Worm (Caenorhabditis elegans): Measurements from ENCODE around the gene Y51H4A.936.
"Not testable (repeated sequence)": the region's sequence is repeated elsewhere in the genome, so short reads cannot be mapped to it uniquely, and the experiment has no call there.

Y51H4A.936 gene

DNA sequence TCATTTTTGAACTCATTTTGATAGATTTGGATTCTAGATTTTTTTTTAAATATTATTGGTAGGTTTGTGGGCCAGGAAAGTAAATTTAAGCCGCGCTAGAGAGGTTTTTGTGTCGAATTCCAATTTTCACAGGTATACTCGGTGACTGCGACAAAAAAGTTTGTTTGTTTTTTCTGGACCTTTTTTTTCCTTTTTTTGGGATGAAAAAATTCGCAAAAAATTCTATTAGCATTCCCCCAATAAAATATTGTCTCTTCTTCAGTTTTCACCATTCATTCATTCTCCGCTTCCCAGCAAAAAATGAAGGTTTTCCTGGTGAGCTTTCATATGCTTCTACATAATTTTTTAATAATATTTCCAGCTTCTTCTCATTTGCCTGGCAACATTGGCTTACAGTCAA lies at the start of gene Y51H4A.936:
Gene Y51H4A.936 (plus strand): TSS at position 301 of the 400 bp plus-strand sequence.
- no peak for TF ChIP-seq T22C8.4 (GFP tag; IDR thresholded peaks at IDR 0.05)
- TF ChIP-seq ztf-23 (GFP tag; IDR thresholded peaks at IDR 0.05): no peak
- no peak for TF ChIP-seq med-1 (GFP tag; optimal IDR thresholded peaks at IDR 0.05; ENCODE audit: insufficient read depth)
- no peak for TF ChIP-seq klf-2 (GFP tag; conservative IDR thresholded peaks at IDR 0.05)
- no peak for TF ChIP-seq ref-1 (GFP tag; conservative IDR thresholded peaks at IDR 0.05)
- TF ChIP-seq cog-1 (tag; optimal IDR thresholded peaks at IDR 0.05): no peak
- TF ChIP-seq ztf-29 (GFP tag; IDR thresholded peaks at IDR 0.05): no peak
- TF ChIP-seq flt-1 (GFP tag; IDR thresholded peaks at IDR 0.05): no peak
- TF ChIP-seq tab-1 (GFP tag; IDR thresholded peaks at IDR 0.05): no peak

- TF ChIP-seq ztf-29 (GFP tag; IDR thresholded peaks at IDR 0.05) (no peak), flt-1 (GFP tag; IDR thresholded peaks at IDR 0.05) (no peak), ztf-23 (GFP tag; IDR thresholded peaks at IDR 0.05) (no peak), T22C8.4 (GFP tag; IDR thresholded peaks at IDR 0.05) (no peak), klf-2 (GFP tag; conservative IDR thresholded peaks at IDR 0.05) (no peak), med-1 (GFP tag; optimal IDR thresholded peaks at IDR 0.05; ENCODE audit: insufficient read depth) (no peak), tab-1 (GFP tag; IDR thresholded peaks at IDR 0.05) (no peak), cog-1 (tag; optimal IDR thresholded peaks at IDR 0.05) (no peak), ref-1 (GFP tag; conservative IDR thresholded peaks at IDR 0.05) (no peak)
These were observed 27.6 kb upstream of the Y51H4A.936 start for ce11 chrIV:16601599-16601998.

- TF ChIP-seq cog-1 (tag; optimal IDR thresholded peaks at IDR 0.05): no peak
- no peak for TF ChIP-seq ztf-23 (GFP tag; IDR thresholded peaks at IDR 0.05)
These were observed 26.5 kb upstream of the Y51H4A.936 start, which contains the start of gene col-137 for ce11 chrIV:16602676-16603075. TSS of gene col-137 (minus strand) at chrIV:16602776.

DNA sequence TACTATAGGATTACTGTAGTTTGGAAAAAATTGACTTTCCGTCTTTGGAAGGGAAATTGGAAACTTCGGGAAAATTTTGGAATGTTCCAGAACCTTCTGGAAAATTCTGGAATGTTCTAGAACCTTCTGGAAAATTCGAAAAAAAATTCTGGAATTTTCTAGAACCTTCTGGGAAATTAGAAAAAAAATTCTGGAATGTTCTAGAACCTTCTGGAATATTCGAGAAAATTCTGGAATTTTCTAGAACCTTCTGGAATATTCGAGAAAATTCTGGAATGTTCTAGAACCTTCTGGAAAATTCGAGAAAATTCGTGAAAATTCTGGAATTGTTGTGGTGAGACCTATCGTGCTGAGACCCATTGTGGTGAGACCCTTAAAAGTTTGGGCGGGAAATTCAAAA lies 14.1 kb upstream of the Y51H4A.936 start:
- peak; percentile 77 for TF ChIP-seq flt-1 (GFP tag; IDR thresholded peaks at IDR 0.05)

- TF ChIP-seq ref-1 (GFP tag; conservative IDR thresholded peaks at IDR 0.05) (no peak), tab-1 (GFP tag; IDR thresholded peaks at IDR 0.05) (no peak), med-1 (GFP tag; optimal IDR thresholded peaks at IDR 0.05; ENCODE audit: insufficient read depth) (no peak), ztf-29 (GFP tag; IDR thresholded peaks at IDR 0.05) (no peak), cog-1 (tag; optimal IDR thresholded peaks at IDR 0.05) (no peak), flt-1 (GFP tag; IDR thresholded peaks at IDR 0.05) (no peak), klf-2 (GFP tag; conservative IDR thresholded peaks at IDR 0.05) (no peak), ztf-23 (GFP tag; IDR thresholded peaks at IDR 0.05) (no peak), T22C8.4 (GFP tag; IDR thresholded peaks at IDR 0.05) (no peak)
These were observed 6.7 kb upstream of the Y51H4A.936 start for ce11 chrIV:16622522-16622921.

- not testable (repeated sequence) for TF ChIP-seq T22C8.4, ztf-23, flt-1 (GFP tag; IDR thresholded peaks at IDR 0.05)
These were observed 3.3 kb upstream of the Y51H4A.936 start, which contains the start of gene fip-7 for ce11 chrIV:16625909-16626308. TSS of gene fip-7 (plus strand) at chrIV:16626209.

DNA sequence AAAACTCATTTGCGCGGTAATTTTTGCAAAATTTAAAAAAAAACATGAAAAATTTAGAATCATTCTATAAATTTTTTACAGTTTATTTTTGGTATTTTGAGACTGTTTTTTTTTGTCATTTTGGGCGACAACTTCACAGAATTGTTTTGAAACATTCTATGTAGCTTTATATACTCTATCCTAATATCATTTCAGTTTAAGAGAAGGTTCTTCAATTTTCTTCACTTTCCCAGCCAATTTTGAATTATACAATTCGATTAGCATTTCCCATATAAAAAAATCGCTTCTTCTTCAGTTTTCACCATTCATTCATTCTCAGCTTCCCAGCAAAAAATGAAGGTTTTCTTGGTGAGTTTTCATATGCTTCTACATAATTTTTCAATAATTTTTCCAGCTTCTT lies 1.5 kb upstream of the Y51H4A.936 start, which contains the start of gene fipr-28:
Gene fipr-28 (plus strand): TSS at position 301 of the 400 bp plus-strand sequence.
- no peak for TF ChIP-seq flt-1 (GFP tag; IDR thresholded peaks at IDR 0.05)

DNA sequence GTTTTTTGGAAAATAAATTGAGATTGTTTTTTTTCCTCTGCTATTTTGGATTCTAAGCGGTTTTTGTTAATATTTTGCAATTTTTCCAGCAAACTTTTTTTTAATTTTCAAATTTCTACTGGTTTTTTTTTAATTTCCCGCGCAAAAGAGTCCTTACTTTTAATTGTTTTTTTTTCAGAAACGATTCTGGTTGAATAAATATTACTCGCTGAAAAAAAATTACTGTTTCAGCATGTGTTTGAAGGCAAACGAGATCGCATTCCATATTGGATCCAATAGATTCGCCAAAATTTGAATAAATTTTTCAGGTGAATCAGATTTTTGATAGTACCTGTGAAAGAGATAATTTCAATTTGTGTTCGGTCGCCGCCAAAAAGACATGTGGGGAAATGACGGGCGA lies 625 bp downstream of the Y51H4A.936 start:
- no peak for TF ChIP-seq ref-1 (GFP tag; conservative IDR thresholded peaks at IDR 0.05)
- no peak for TF ChIP-seq T22C8.4 (GFP tag; IDR thresholded peaks at IDR 0.05)
- TF ChIP-seq ztf-29 (GFP tag; IDR thresholded peaks at IDR 0.05): no peak
- no peak for TF ChIP-seq tab-1 (GFP tag; IDR thresholded peaks at IDR 0.05)
- no peak for TF ChIP-seq med-1 (GFP tag; optimal IDR thresholded peaks at IDR 0.05; ENCODE audit: insufficient read depth)
- no peak for TF ChIP-seq klf-2 (GFP tag; conservative IDR thresholded peaks at IDR 0.05)
- TF ChIP-seq flt-1 (GFP tag; IDR thresholded peaks at IDR 0.05): no peak
- TF ChIP-seq cog-1 (tag; optimal IDR thresholded peaks at IDR 0.05): no peak
- no peak for TF ChIP-seq ztf-23 (GFP tag; IDR thresholded peaks at IDR 0.05)

ce11 chrIV:16630622-16631021 lies 1.4 kb downstream of the Y51H4A.936 start, which contains the start of gene fipr-27:
TSS of gene fipr-27 (plus strand) at chrIV:16630922.
- TF ChIP-seq ztf-23 (GFP tag; IDR thresholded peaks at IDR 0.05): no peak
- TF ChIP-seq ztf-29 (GFP tag; IDR thresholded peaks at IDR 0.05): no peak
- TF ChIP-seq flt-1 (GFP tag; IDR thresholded peaks at IDR 0.05): no peak
- TF ChIP-seq cog-1 (tag; optimal IDR thresholded peaks at IDR 0.05): no peak
- TF ChIP-seq klf-2 (GFP tag; conservative IDR thresholded peaks at IDR 0.05): no peak
- no peak for TF ChIP-seq T22C8.4 (GFP tag; IDR thresholded peaks at IDR 0.05)
- TF ChIP-seq tab-1 (GFP tag; IDR thresholded peaks at IDR 0.05): no peak
- no peak for TF ChIP-seq ref-1 (GFP tag; conservative IDR thresholded peaks at IDR 0.05)
- TF ChIP-seq med-1 (GFP tag; optimal IDR thresholded peaks at IDR 0.05; ENCODE audit: insufficient read depth): no peak

DNA sequence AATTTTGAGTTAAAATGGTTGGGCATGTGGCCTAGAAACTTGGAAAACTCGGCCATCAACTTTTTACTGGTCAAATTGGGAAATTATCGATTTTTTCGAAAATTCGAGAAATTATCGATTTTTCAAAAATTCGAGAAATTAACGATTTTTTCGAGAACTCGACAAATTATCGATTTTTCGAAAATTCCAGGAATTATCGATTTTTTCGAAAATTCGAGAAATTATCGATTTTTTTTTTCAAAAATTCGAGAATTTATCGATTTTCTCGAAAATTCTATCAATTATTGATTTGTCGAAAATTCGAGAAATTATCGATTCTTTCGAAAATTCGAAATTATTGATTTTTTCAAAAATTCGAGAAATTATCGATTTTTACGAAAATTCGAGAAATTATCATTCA lies 14.6 kb downstream of the Y51H4A.936 start:
- TF ChIP-seq klf-2 (GFP tag; conservative IDR thresholded peaks at IDR 0.05): no peak
- peak; percentile 97 for TF ChIP-seq T22C8.4 (GFP tag; IDR thresholded peaks at IDR 0.05)

DNA sequence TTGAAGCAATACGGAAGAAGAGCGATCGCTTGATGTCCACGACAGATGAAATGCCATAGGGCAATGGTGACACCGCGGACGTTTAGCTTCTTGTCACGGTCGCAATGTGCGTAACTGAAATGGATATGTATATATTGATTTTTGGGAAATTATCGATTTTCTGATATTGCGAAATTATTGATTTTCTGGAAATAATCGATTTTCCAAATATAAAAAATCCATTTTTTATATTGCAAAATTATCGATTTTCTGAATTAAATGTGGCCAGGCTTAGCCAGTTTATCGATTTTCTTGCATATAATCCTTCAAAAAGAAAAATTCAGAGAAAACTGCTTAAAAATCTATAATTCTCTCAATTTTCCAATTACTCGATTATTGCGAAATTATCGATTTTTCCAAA lies 15.8 kb downstream of the Y51H4A.936 start:
- peak; percentile 83 for TF ChIP-seq T22C8.4 (GFP tag; IDR thresholded peaks at IDR 0.05)
